Worm (Caenorhabditis elegans) whole organism, late embryonic: ENCODE results near the gene F31D5.7.

Experiments
- C08G9.2 ChIP-seq: sonication (generic microtip); optimal IDR thresholded peaks from 2 replicates; lab custom pipeline; 2016; ENCODE audit warnings: mild to moderate bottlenecking, missing genetic modification characterization, moderate library complexity, missing compliant biosample characterization
- C38D4.7 ChIP-seq: fragments of 200-800 bp; sonication (Bioruptor generic); optimal IDR thresholded peaks from 2 replicates; lab custom pipeline; 2018; ENCODE audit warnings: mild to moderate bottlenecking, missing genetic modification characterization, moderate library complexity, missing compliant biosample characterization
- F13H6.1 ChIP-seq: sonication (generic microtip); optimal IDR thresholded peaks from 2 replicates; lab custom pipeline; 2016; ENCODE audit warnings: missing genetic modification characterization, missing compliant biosample characterization
- T23F11.4 ChIP-seq: fragments of 200-800 bp; sonication (Bioruptor generic); optimal IDR thresholded peaks from 2 replicates; lab custom pipeline; 2018; ENCODE audit warnings: mild to moderate bottlenecking, missing genetic modification characterization, missing compliant biosample characterization
- Y22D7AL.16 ChIP-seq: sonication (generic microtip); optimal IDR thresholded peaks from 2 replicates; lab custom pipeline; 2016; ENCODE audit warnings: missing genetic modification characterization, missing compliant biosample characterization
- ceh-14 ChIP-seq: sonication (generic microtip); optimal IDR thresholded peaks from 2 replicates; lab custom pipeline; 2016; ENCODE audit warnings: missing genotype, missing genetic modification characterization, missing compliant biosample characterization
- ceh-2 ChIP-seq: sonication (generic microtip); optimal IDR thresholded peaks from 2 replicates; lab custom pipeline; 2016; ENCODE audit warnings: missing genotype, missing genetic modification characterization, missing compliant biosample characterization
- ceh-24 ChIP-seq: sonication (generic microtip); optimal IDR thresholded peaks from 2 replicates; lab custom pipeline; 2016; ENCODE audit warnings: mild to moderate bottlenecking, missing genetic modification characterization, missing compliant biosample characterization
- ceh-31 ChIP-seq: sonication (generic microtip); optimal IDR thresholded peaks from 2 replicates; lab custom pipeline; 2016; ENCODE audit warnings: missing genetic modification characterization, missing compliant biosample characterization
- ceh-34 ChIP-seq: sonication (generic microtip); optimal IDR thresholded peaks from 2 replicates; lab custom pipeline; 2016; ENCODE audit warnings: mild to moderate bottlenecking, missing genetic modification characterization, missing compliant biosample characterization
- ceh-45 ChIP-seq: fragments of 200-800 bp; sonication (Bioruptor generic); IDR thresholded peaks from 2 replicates; pipeline ENCODE4 v1.3.6; 2022; ENCODE audit warnings: missing genetic modification reagents, missing genetic modification characterization, missing compliant biosample characterization
- ceh-48 ChIP-seq: sonication (generic microtip); optimal IDR thresholded peaks from 2 replicates; lab custom pipeline; 2016; ENCODE audit warnings: missing genetic modification characterization, inconsistent platforms, missing compliant biosample characterization
- ceh-6 ChIP-seq: fragments of 200-800 bp; sonication (Bioruptor generic); optimal IDR thresholded peaks from 2 replicates; lab custom pipeline; 2018; ENCODE audit warnings: mild to moderate bottlenecking, missing genetic modification characterization, missing compliant biosample characterization
- che-1 ChIP-seq: sonication (generic microtip); optimal IDR thresholded peaks from 2 replicates; lab custom pipeline; 2016; ENCODE audit warnings: mild to moderate bottlenecking, missing genetic modification characterization, missing compliant biosample characterization
- dmd-4 ChIP-seq: sonication (generic microtip); optimal IDR thresholded peaks from 2 replicates; lab custom pipeline; 2016; ENCODE audit warnings: borderline replicate concordance, missing genetic modification characterization, missing compliant biosample characterization
- elt-2 ChIP-seq: sonication (generic microtip); optimal IDR thresholded peaks from 2 replicates; lab custom pipeline; 2016; ENCODE audit warnings: missing genetic modification reagents, missing genetic modification characterization, missing compliant biosample characterization
- elt-4 ChIP-seq: sonication (generic microtip); optimal IDR thresholded peaks from 2 replicates; lab custom pipeline; 2016; ENCODE audit warnings: missing genetic modification characterization, missing compliant biosample characterization
- ets-4 ChIP-seq: sonication (generic microtip); optimal IDR thresholded peaks from 2 replicates; lab custom pipeline; 2016; ENCODE audit warnings: missing genetic modification characterization, missing compliant biosample characterization
- fax-1 ChIP-seq: sonication (generic microtip); optimal IDR thresholded peaks from 2 replicates; lab custom pipeline; 2016; ENCODE audit warnings: missing genotype, missing genetic modification characterization, missing compliant biosample characterization
- fkh-10 ChIP-seq: fragments of 150-350 bp; optimal IDR thresholded peaks from 2 replicates; lab custom pipeline; 2014; ENCODE audit warnings: missing biosample characterization, missing genetic modification reagents, missing genetic modification characterization
- fkh-6 ChIP-seq: sonication (generic microtip); optimal IDR thresholded peaks from 2 replicates; lab custom pipeline; 2016; ENCODE audit warnings: missing genetic modification characterization, missing compliant biosample characterization
- gmeb-2 ChIP-seq: sonication (generic microtip); optimal IDR thresholded peaks from 2 replicates; lab custom pipeline; 2016; ENCODE audit warnings: missing genetic modification characterization, inconsistent platforms, missing compliant biosample characterization
- hlh-13 ChIP-seq: fragments of 200-800 bp; sonication (Bioruptor generic); optimal IDR thresholded peaks from 2 replicates; lab custom pipeline; 2018; ENCODE audit warnings: mild to moderate bottlenecking, missing genetic modification characterization, missing compliant biosample characterization
- lim-6 ChIP-seq: sonication (generic microtip); optimal IDR thresholded peaks from 2 replicates; lab custom pipeline; 2016; ENCODE audit warnings: missing genetic modification characterization, missing compliant biosample characterization
- lin-11 ChIP-seq: fragments of 200-800 bp; sonication (Bioruptor generic); optimal IDR thresholded peaks from 2 replicates; lab custom pipeline; 2018; ENCODE audit warnings: mild to moderate bottlenecking, missing genetic modification characterization, missing compliant biosample characterization
- madf-2 ChIP-seq: sonication (generic microtip); optimal IDR thresholded peaks from 2 replicates; lab custom pipeline; 2017; ENCODE audit warnings: missing genetic modification characterization, missing compliant biosample characterization
- mec-3 ChIP-seq: sonication (generic microtip); optimal IDR thresholded peaks from 2 replicates; lab custom pipeline; 2016; ENCODE audit warnings: borderline replicate concordance, missing genetic modification characterization, missing compliant biosample characterization
- nfya-1 ChIP-seq: sonication (generic microtip); optimal IDR thresholded peaks from 2 replicates; lab custom pipeline; 2017; ENCODE audit warnings: missing genetic modification characterization, mild to moderate bottlenecking, missing compliant biosample characterization, antibody characterized with exemption, moderate library complexity
- odd-2 ChIP-seq: sonication (generic microtip); optimal IDR thresholded peaks from 2 replicates; lab custom pipeline; 2017; ENCODE audit warnings: antibody characterized with exemption, mild to moderate bottlenecking, missing genetic modification characterization, missing compliant biosample characterization
- pat-9 ChIP-seq: fragments of 200-800 bp; sonication (Bioruptor generic); optimal IDR thresholded peaks from 2 replicates; lab custom pipeline; 2018; ENCODE audit warnings: mild to moderate bottlenecking, missing genetic modification characterization, moderate library complexity, missing compliant biosample characterization
- pha-2 ChIP-seq: sonication (generic microtip); optimal IDR thresholded peaks from 2 replicates; lab custom pipeline; 2017; ENCODE audit warnings: mild to moderate bottlenecking, missing genetic modification characterization, missing compliant biosample characterization
- pha-4 ChIP-seq: fragments of 150-350 bp; optimal IDR thresholded peaks from 2 replicates; lab custom pipeline; 2018; ENCODE audit warnings: missing biosample characterization, missing genetic modification reagents, missing genetic modification characterization
- pqm-1 ChIP-seq: sonication (generic microtip); optimal IDR thresholded peaks from 2 replicates; lab custom pipeline; 2016; ENCODE audit warnings: missing genetic modification characterization, missing compliant biosample characterization
- pros-1 ChIP-seq: fragments of 150-350 bp; optimal IDR thresholded peaks from 2 replicates; lab custom pipeline; 2014; ENCODE audit warnings: missing biosample characterization, missing genetic modification reagents, missing genetic modification characterization
- rnt-1 ChIP-seq: sonication (generic microtip); optimal IDR thresholded peaks from 2 replicates; lab custom pipeline; 2016; ENCODE audit warnings: missing genetic modification characterization, missing compliant biosample characterization
- sox-2 ChIP-seq: fragments of 200-800 bp; sonication (Bioruptor generic); IDR thresholded peaks from 2 replicates; pipeline ENCODE4 v1.3.6; 2022; ENCODE audit warnings: missing genetic modification reagents, missing genetic modification characterization, missing compliant biosample characterization
- sox-4 ChIP-seq: sonication (generic microtip); optimal IDR thresholded peaks from 2 replicates; lab custom pipeline; 2017; ENCODE audit warnings: mild to moderate bottlenecking, missing genetic modification characterization, inconsistent platforms, missing compliant biosample characterization
- syd-9 ChIP-seq: sonication (generic microtip); optimal IDR thresholded peaks from 2 replicates; lab custom pipeline; 2016; ENCODE audit warnings: mild to moderate bottlenecking, missing genetic modification characterization, moderate library complexity, missing compliant biosample characterization
- tbx-7 ChIP-seq: sonication (generic microtip); optimal IDR thresholded peaks from 2 replicates; lab custom pipeline; 2016; ENCODE audit warnings: missing genotype, missing genetic modification characterization, missing compliant biosample characterization
- unc-42 ChIP-seq: sonication (generic microtip); optimal IDR thresholded peaks from 2 replicates; lab custom pipeline; 2016; ENCODE audit warnings: missing genotype, missing genetic modification characterization, missing compliant biosample characterization
- ztf-16 ChIP-seq: sonication (generic microtip); optimal IDR thresholded peaks from 2 replicates; lab custom pipeline; 2017; ENCODE audit warnings: missing genetic modification characterization, missing compliant biosample characterization

F31D5.7 gene

ce11 chrII:4173398-4173797 is 37.8 kb upstream of the F31D5.7 start, which contains the start of gene R03H10.6:
R03H10.6 (minus strand) TSS chrII:4173498.
- TF ChIP-seq lim-6 (tag; lab: Kevin White, UChicago) (no peak), ets-4 (no peak), sox-2 (no peak)

- TF ChIP-seq lim-6 (tag; lab: Kevin White, UChicago) (no peak), C08G9.2 (tag; lab: Kevin White, UChicago) (no peak), gmeb-2 (tag; lab: Kevin White, UChicago) (no peak), syd-9 (tag; lab: Kevin White, UChicago) (no peak), elt-4 (tag; lab: Kevin White, UChicago) (no peak), dmd-4 (tag; lab: Kevin White, UChicago) (no peak), pat-9 (tag; lab: Kevin White, UChicago) (no peak)
These were observed 37.4 kb upstream of the F31D5.7 start for ce11 chrII:4173842-4174241.

- no peak for TF ChIP-seq fkh-6 (tag; lab: Kevin White, UChicago)
- TF ChIP-seq unc-42 (tag; lab: Kevin White, UChicago): no peak
- no peak for TF ChIP-seq lin-11
- TF ChIP-seq ceh-48 (tag; lab: Kevin White, UChicago): no peak
- TF ChIP-seq rnt-1 (tag; lab: Kevin White, UChicago): no peak
- TF ChIP-seq ets-4: no peak
- TF ChIP-seq fkh-10 (GFP tag; lab: Kevin White, UChicago): no peak
- TF ChIP-seq madf-2 (tag; lab: Kevin White, UChicago): no peak
- TF ChIP-seq hlh-13 (GFP tag; lab: Kevin White, UChicago): no peak
- no peak for TF ChIP-seq elt-2 (tag; lab: Kevin White, UChicago)
- TF ChIP-seq ceh-31 (tag; lab: Kevin White, UChicago): no peak
- TF ChIP-seq che-1 (tag; lab: Kevin White, UChicago): no peak
- no peak for TF ChIP-seq pha-4 (tag; lab: Kevin White, UChicago)
- TF ChIP-seq gmeb-2 (tag; lab: Kevin White, UChicago): no peak
- no peak for TF ChIP-seq syd-9 (tag; lab: Kevin White, UChicago)
- no peak for TF ChIP-seq nfya-1 (tag; lab: Kevin White, UChicago)
- no peak for TF ChIP-seq sox-4 (tag; lab: Kevin White, UChicago)
- TF ChIP-seq F13H6.1: no peak
These were observed 32.4 kb upstream of the F31D5.7 start, which contains the start of gene R03H10.7 for ce11 chrII:4178838-4179237. R03H10.7 (minus strand) TSS chrII:4178938.

ce11 chrII:4179897-4180296 is 31.3 kb upstream of the F31D5.7 start, which contains the start of gene R03H10.1:
R03H10.1 (plus strand) TSS chrII:4180248.
- no peak for TF ChIP-seq T23F11.4 (GFP tag; lab: Kevin White, UChicago)
- TF ChIP-seq dmd-4 (tag; lab: Kevin White, UChicago): no peak

ce11 chrII:4182364-4182763 is 28.8 kb upstream of the F31D5.7 start, which contains the start of gene R03H10.11:
R03H10.11 (plus strand) TSS chrII:4182664.
- TF ChIP-seq Y22D7AL.16 (tag; lab: Kevin White, UChicago) (no peak), hlh-13 (GFP tag; lab: Kevin White, UChicago) (no peak), ceh-45 (GFP tag; lab: Robert Waterston, UW) (no peak), ets-4 (no peak), odd-2 (no peak), ztf-16 (tag; lab: Kevin White, UChicago) (no peak), ceh-24 (tag; lab: Kevin White, UChicago) (no peak), mec-3 (tag; lab: Kevin White, UChicago) (no peak), T23F11.4 (GFP tag; lab: Kevin White, UChicago) (no peak)

- TF ChIP-seq lim-6 (tag; lab: Kevin White, UChicago) (no peak), C38D4.7 (GFP tag; lab: Kevin White, UChicago) (no peak), pqm-1 (tag; lab: Kevin White, UChicago) (no peak), Y22D7AL.16 (tag; lab: Kevin White, UChicago) (no peak), pha-2 (tag; lab: Kevin White, UChicago) (no peak), ceh-34 (tag; lab: Kevin White, UChicago) (peak; percentile 33), pros-1 (tag; lab: Kevin White, UChicago) (no peak), pha-4 (tag; lab: Kevin White, UChicago) (no peak), ceh-14 (no peak), ceh-2 (tag; lab: Kevin White, UChicago) (no peak), mec-3 (tag; lab: Kevin White, UChicago) (no peak), ceh-6 (GFP tag; lab: Kevin White, UChicago) (no peak), C08G9.2 (tag; lab: Kevin White, UChicago) (no peak), fax-1 (tag; lab: Kevin White, UChicago) (no peak), fkh-10 (GFP tag; lab: Kevin White, UChicago) (no peak), tbx-7 (no peak), sox-2 (no peak), lin-11 (no peak)
These were observed 27.2 kb upstream of the F31D5.7 start for ce11 chrII:4183979-4184378.
